Fruit fly (Drosophila melanogaster) Kc167 (cell line): ENCODE data around the gene Ucp4A.
A peak's percentile ranks its signal among the peaks of the same experiment; 100 is the strongest.

ENCODE experiments used
- Myc ChIP-seq: fragments of >200 bp; optimal IDR thresholded peaks from 2 replicates; lab custom pipeline; 2017; ENCODE audit warnings: missing external identifiers
- Sin3A ChIP-seq: fragments of >200 bp; optimal IDR thresholded peaks from 2 replicates; lab custom pipeline; 2018; ENCODE audit warnings: missing external identifiers
- h ChIP-seq: fragments of >200 bp; optimal IDR thresholded peaks from 3 replicates; lab custom pipeline; 2018; ENCODE audit warnings: missing external identifiers
- insv ChIP-seq: fragments of >200 bp; optimal IDR thresholded peaks from 3 replicates; lab custom pipeline; 2018; ENCODE audit warnings: missing external identifiers
- psq ChIP-seq: fragments of >200 bp; optimal IDR thresholded peaks from 2 replicates; lab custom pipeline; 2017; ENCODE audit warnings: missing external identifiers
- ttk ChIP-seq: sonication (Bioruptor generic); optimal IDR thresholded peaks from 2 replicates; lab custom pipeline; 2017; ENCODE audit warnings: missing external identifiers

Gene Ucp4A

DNA sequence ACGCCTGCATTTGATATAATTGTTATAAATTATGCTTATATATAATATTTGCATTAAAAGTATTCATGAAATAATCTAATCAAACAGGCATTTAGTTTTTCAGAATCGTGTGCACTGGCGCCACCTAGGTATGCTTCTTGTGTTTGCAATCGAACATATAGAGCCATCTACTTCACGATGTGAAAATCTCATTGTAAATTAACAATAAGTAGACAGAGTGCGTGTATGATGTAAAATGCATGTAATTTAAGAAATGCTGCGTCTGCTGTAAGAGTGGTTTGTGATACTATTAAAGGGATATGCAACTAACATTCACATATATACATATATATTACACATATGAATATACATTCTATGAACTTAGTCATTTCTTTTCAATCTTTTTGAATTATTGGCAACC, 24.5 kb upstream of the Ucp4A start:
- TF ChIP-seq h (no peak), insv (no peak), Sin3A (lab: Kevin White, UChicago) (no peak), Myc (lab: Kevin White, UChicago) (no peak), psq (lab: Kevin White, UChicago) (no peak), ttk (lab: Kevin White, UChicago) (no peak)

DNA sequence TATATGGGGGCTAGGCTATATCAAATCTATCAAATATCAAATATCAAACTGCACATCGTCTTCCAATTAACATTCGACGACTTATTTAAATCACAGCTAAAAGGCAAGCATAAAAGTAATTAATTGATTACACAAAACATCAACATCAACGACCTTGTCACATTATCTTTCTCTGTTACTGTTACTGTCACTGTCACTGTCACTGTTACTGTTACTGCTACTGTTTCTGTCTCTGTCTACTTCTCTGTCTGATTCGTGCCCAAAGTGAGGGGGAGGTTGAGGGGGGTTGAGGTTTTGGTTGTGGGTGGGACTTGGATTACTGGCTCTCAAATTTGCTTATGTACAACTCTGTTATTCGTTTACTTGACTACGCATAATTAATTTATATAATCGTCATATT, 23.3 kb upstream of the Ucp4A start:
- TF ChIP-seq h: no peak
- no peak for TF ChIP-seq ttk (lab: Kevin White, UChicago)
- no peak for TF ChIP-seq Myc (lab: Kevin White, UChicago)
- no peak for TF ChIP-seq Sin3A (lab: Kevin White, UChicago)
- TF ChIP-seq psq (lab: Kevin White, UChicago): no peak
- TF ChIP-seq insv: no peak

DNA sequence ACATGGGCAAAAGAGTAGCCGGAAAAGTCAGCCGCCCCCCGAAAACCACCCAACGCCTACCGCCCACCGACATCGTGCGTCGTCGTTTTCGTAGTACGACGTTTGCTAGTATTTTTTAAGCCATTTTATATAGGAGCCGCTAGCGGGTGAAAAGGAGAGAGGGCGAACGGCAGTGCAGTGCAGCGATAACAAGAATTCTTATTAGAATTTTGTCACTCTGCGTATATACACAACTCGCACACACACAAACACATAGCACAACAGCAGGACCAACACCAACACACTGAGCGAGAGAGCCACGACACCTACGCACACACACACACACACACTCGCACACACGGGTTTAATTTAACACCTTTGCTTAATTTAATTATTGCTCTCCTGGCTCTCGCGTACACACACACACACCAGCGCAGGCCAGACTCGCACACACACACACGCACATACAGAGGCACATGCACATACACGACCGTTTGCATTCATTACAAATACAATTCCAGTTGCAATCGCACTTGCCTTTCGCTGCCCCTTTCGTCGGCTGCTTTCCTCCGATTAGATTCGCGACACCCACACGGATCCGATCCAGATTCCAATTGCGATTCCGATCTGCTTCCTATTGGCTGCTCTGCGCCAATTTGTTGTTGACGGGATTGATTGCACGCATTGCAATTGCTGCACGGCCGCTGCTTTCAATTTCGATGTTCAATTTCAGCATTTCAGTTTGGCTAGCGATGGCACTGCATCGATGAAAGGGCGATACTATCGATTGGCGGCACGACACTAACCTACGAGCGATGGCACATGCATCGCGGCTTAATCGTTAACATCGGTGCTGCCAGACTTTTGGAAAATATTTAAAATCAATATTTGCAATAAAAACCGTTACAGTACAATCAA, 17.7 kb upstream of the Ucp4A start, which contains the start of gene Socs16D:
Gene Socs16D (minus strand): TSS at position 758 of the 897 bp plus-strand sequence.
- no peak for TF ChIP-seq Myc (lab: Kevin White, UChicago)
- peak; percentile 100 for TF ChIP-seq insv
- no peak for TF ChIP-seq ttk (lab: Kevin White, UChicago)

DNA sequence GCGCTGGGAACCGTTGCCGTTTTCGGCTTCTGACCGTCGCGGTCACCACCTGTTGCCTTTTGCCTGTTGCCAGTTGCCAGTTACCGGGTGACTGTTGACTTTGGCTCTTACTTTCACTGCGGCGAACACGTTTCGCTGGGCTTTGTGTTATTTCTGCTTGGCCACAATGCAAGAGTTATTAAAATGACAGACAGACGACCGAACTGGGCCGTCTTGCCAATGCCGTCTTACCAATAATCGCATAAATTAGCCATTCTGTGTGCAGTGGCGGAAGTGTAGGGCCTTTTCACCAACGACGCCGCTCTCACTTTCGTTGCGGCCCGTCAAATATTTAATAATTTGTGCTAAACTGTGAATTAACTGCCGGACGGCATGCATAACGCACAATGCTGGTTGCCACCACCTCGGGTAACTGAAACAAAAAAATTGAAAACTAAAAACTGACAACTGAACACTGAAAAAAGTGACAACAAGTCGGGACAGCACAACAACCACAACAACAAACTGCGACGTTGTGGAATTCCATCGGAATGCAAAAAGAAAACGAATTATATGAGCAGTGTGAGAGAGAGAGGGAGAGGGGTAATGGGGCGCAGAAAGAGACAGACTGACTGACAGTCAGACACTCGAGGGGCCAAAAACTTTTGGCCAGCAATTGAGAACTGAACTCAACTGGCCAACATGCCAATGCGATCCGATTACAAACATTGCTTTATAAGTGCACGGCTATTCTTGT, 16.3 kb upstream of the Ucp4A start:
- TF ChIP-seq Myc (lab: Kevin White, UChicago) (no peak), Sin3A (lab: Kevin White, UChicago) (no peak), ttk (lab: Kevin White, UChicago) (no peak), psq (lab: Kevin White, UChicago) (no peak), insv (no peak), h (no peak)

DNA sequence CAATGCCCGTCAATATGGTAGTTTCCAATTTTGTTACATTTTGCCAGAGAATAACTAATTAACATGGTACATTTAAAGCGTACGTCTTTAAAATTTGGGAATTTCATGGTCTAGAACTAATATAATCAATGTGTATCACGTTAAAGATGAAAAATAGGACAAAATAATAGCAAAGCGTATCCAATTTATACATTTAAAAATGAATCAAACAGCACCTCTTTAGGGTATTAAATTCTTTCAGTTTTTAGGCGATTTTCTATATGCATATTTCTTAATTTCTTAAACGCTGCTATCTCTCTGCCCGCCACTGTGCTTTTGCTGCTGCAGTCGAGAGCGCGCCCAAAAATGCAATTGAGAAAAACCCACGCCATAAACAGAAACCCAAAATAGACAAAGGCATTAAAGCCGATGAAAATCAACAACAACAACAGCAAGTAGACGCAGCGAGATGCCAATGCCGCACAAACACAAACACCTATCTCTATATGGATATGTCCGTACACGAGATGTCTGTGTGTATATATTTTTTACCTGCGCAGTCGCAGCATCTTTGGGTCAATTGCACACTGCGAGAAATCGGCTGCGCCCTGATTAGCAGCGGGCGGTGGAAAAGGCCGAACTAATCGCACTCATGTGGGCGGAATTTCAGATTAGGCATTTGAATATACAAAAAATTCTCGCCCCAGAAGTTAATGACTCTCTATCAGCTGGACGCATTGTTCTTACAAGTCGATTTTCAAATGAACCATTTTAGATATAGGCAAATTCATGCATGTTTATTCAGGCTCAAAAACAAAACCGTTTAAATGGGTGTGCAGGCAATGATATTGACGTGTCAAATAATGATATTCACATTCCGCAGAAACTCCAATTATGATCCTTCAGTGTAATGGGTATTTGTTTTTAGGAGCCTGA, 15.4 kb upstream of the Ucp4A start:
- TF ChIP-seq h (no peak), Myc (lab: Kevin White, UChicago) (no peak), Sin3A (lab: Kevin White, UChicago) (no peak), ttk (lab: Kevin White, UChicago) (no peak), psq (lab: Kevin White, UChicago) (no peak), insv (no peak)

DNA sequence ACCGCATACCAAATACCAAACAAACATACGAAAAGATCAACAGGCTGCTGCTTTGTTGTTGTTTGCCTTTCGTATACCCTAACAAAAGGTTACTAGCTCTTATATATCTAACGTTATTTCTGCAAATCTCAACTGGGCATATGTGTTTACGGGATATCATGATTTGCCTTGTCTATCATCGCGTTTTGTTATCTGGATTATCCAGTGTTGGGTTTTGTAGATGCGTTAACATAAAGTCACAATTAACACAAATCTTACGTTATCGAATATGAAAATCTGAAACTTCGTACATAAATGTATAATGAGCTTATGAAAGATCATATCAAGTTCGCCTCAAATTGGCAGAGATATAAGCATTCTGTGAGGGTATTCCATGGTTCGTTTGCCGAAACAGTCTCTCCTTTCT, 14.5 kb upstream of the Ucp4A start:
- TF ChIP-seq Sin3A (lab: Kevin White, UChicago) (no peak), h (no peak), insv (no peak), Myc (lab: Kevin White, UChicago) (no peak), psq (lab: Kevin White, UChicago) (no peak), ttk (lab: Kevin White, UChicago) (no peak)

DNA sequence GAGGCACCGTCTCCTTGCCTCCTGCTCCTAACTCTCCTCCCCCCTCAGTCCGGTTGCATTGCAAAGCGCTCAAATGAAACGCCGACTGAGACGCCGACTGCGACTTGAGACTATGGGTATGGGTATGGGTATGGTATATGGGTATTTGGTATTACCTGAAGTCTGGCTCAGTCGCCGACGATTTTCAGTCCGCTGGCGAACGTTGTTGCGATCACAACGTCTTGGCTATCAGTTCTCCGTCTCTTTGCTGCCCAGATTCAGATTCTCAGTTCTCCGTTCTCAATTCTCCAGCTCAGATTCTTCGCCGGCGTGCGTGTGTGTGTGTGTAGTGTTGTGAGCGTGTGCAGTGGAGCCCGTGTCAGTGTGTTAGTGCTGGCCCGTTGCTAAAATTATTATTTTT, 14.1 kb upstream of the Ucp4A start, which contains the start of gene CG6398:
Gene CG6398 (plus strand): TSS at position 185 of the 400 bp plus-strand sequence.
- no peak for TF ChIP-seq psq (lab: Kevin White, UChicago)
- TF ChIP-seq h: no peak
- no peak for TF ChIP-seq insv
- TF ChIP-seq Sin3A (lab: Kevin White, UChicago): no peak
- TF ChIP-seq ttk (lab: Kevin White, UChicago): no peak

DNA sequence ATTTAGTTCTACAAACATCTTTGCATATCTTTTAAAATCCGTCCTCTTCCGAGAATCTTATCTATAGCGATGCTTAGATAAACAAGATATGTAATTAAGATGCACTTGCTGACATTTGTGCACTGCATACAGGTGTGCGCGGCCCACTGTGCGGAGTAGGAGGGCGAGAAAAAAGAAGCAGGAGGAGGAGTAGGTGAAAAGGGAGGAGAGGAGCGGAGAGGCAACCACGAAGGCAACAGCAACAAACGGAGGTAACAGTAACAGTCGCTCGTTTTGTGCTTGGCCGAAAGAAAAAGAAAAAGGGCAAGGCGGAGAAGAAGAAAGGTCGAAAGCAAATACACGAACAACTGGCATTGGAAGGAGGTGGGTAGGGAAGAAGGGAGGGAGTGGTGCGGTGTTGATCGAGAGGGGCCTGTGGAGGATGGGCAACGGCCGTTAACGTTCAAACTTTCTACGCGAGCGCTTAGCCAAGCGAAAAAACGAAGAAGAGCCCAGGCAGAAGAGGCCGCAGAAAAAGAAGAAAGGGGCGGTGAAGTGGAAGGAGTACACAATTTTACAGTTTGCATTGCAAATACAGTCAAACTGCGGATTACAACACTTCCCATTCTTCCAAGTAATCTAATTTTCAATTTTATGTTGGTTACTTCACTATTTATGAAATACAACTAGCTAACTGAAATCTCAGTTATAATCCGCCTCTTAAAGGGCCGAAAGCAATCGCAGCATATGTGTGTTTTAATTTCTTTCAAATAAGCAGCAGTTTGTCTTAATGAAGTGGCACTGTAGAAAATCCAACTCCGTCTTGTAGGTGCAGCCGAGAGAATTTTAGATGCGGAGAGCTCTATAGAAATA, 12.4 kb upstream of the Ucp4A start:
- no peak for TF ChIP-seq Myc (lab: Kevin White, UChicago)
- TF ChIP-seq psq (lab: Kevin White, UChicago): no peak
- TF ChIP-seq Sin3A (lab: Kevin White, UChicago): no peak
- TF ChIP-seq insv: no peak
- TF ChIP-seq h: no peak
- no peak for TF ChIP-seq ttk (lab: Kevin White, UChicago)

DNA sequence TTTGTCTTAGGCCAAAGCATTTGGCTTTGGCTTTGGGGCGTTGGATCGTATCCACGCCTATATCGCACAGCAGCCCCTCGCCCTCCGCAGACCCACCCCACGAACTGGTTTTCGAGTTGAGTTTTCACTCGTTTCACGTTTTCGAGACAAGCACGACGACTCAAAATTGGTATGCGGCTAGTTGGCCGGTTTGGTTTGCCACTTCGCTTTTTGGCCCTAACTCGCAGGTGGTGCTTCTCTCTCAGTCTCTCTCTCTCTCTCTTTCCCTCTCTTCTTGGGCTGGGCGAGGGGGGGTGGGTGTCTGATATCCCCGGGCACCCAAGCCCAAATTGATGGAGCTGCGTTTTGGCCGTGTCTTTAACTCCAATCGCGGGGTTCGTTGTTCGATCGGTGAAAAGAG, 10.8 kb upstream of the Ucp4A start:
- TF ChIP-seq psq (lab: Kevin White, UChicago): no peak
- TF ChIP-seq Sin3A (lab: Kevin White, UChicago): no peak
- TF ChIP-seq h: no peak

DNA sequence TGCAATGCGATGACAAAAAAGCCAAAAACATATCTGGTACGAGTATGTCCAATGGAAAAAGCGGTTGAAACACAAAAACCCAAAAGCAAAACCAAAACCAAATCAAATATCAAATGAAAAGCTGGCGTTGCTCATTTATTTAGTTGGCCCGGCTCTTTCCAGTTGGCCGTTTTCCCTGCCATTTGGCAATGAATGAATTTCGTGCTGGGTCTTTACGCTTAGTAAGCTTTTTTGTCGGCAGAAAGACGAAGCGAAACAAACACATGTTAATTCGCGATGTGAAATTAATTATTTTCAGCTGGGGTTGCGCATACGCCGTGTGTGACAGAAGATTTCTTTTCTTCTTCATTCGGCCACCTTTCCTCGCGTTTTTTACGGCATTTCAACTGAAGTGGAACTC, 10.0 kb upstream of the Ucp4A start:
- TF ChIP-seq Myc (lab: Kevin White, UChicago) (no peak), psq (lab: Kevin White, UChicago) (no peak), Sin3A (lab: Kevin White, UChicago) (no peak), h (no peak)
